Worm (Caenorhabditis elegans) whole organism, L4 larva: ENCODE data around the gene M199.136.

Experiments used
- aly-2 ChIP-seq: sonication (generic microtip); optimal IDR thresholded peaks from 2 replicates; lab custom pipeline; 2018; ENCODE audit warnings: missing biosample characterization, missing genetic modification characterization
- ceh-62 ChIP-seq: sonication (generic microtip); optimal IDR thresholded peaks from 2 replicates; lab custom pipeline; 2017; ENCODE audit warnings: missing biosample characterization, missing genetic modification characterization
- duxl-1 ChIP-seq: sonication (generic microtip); optimal IDR thresholded peaks from 2 replicates; lab custom pipeline; 2016; ENCODE audit warnings: mild to moderate bottlenecking, missing genetic modification characterization, moderate library complexity, missing compliant biosample characterization; ENCODE audit not compliant: poor library complexity
- jun-1 ChIP-seq: fragments of 150-350 bp; optimal IDR thresholded peaks from 2 replicates; lab custom pipeline; 2014; ENCODE audit warnings: missing biosample characterization, missing genetic modification reagents, missing genetic modification characterization
- nhr-25 ChIP-seq: sonication (generic microtip); optimal IDR thresholded peaks from 2 replicates; lab custom pipeline; 2017; ENCODE audit warnings: missing genetic modification characterization, mild to moderate bottlenecking, missing compliant biosample characterization, antibody characterized with exemption, moderate library complexity, borderline replicate concordance; ENCODE audit not compliant: insufficient read depth

DNA sequence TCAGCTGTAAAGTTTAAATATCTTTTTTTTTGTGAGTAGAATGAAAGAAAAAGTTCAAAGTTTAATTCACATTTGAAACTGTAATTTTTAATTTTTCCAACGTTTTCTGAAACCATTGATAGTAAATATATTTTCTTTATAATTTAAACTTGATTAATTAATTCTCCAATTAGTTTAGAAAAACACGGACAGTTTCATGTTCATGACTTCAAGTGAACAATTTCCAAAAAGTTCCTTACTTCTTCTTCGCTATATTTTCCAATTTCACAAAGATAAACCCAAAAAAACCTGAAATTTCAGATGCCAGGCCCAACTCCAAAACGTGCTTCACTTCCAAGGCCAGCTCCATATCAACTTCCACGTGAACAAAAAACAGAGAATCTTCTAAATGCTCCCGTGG lies 10.0 kb upstream of the M199.136 start, which contains the start of gene M199.2:
- no peak for TF ChIP-seq nhr-25 (tag; lab: Kevin White, UChicago)
- TF ChIP-seq jun-1 (tag; lab: Kevin White, UChicago) = no peak
- no peak for TF ChIP-seq ceh-62 (tag; lab: Kevin White, UChicago)
- TF ChIP-seq aly-2 (tag; lab: Kevin White, UChicago) = no peak
- no peak for TF ChIP-seq duxl-1 (tag; lab: Kevin White, UChicago)
